Worm (Caenorhabditis elegans): ENCODE results near the gene par-3.

DNA sequence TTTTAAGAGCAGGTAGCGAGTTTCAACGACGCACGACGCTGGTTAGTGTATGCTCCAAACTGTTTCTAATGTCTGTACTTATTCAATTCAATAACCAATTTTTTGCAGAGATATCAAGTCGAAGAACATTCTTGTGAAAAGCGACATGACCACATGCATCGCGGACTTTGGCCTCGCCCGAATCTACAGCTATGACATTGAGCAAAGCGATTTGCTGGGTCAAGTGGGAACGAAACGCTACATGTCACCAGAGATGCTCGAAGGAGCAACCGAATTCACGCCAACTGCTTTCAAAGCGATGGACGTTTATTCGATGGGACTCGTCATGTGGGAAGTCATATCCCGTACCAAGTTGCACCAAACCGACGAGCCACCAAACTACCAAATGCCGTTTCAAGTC lies 33.7 kb upstream of the par-3 start:
- TF ChIP-seq hnd-1 (tag; optimal IDR thresholded peaks at IDR 0.05) (no peak), pes-1 (GFP tag; IDR thresholded peaks at IDR 0.05) (no peak), hmbx-1 (tag; optimal IDR thresholded peaks at IDR 0.05) (no peak), tra-4 (tag; optimal IDR thresholded peaks at IDR 0.05) (no peak), scrt-1 (GFP tag; IDR thresholded peaks at IDR 0.05) (no peak), ama-1 (optimal IDR thresholded peaks at IDR 0.05) (no peak), tbx-37 (GFP tag; conservative IDR thresholded peaks at IDR 0.05) (no peak), flt-1 (GFP tag; IDR thresholded peaks at IDR 0.05) (no peak), ets-7 (tag; optimal IDR thresholded peaks at IDR 0.05) (no peak), hmg-4 (GFP tag; optimal IDR thresholded peaks at IDR 0.05) (no peak), ceh-36 (tag; optimal IDR thresholded peaks at IDR 0.05) (no peak), F13C5.2 (tag; optimal IDR thresholded peaks at IDR 0.05) (no peak)

Data from whole organism, early embryonic.